Fruit fly (Drosophila melanogaster) whole organism, embryonic: Measurements from ENCODE around the gene CG31910.

Source experiments
- CG10209 ChIP-seq: fragments of 200-800 bp; sonication (Bioruptor generic); optimal IDR thresholded peaks from 3 replicates; lab custom pipeline; 2017; ENCODE audit warnings: missing biosample characterization, mild to moderate bottlenecking, missing genetic modification characterization, missing genetic modification reagents
- CG12219 ChIP-seq: fragments of 200-800 bp; sonication (Bioruptor generic); optimal IDR thresholded peaks from 3 replicates; lab custom pipeline; 2018; ENCODE audit warnings: missing biosample characterization, mild to moderate bottlenecking, missing genetic modification characterization
- CG15514 ChIP-seq: fragments of 200-800 bp; sonication (Bioruptor generic); optimal IDR thresholded peaks from 3 replicates; lab custom pipeline; 2017; ENCODE audit warnings: missing biosample characterization, missing genetic modification characterization, mild to moderate bottlenecking, moderate library complexity, missing genetic modification reagents
- CG15601 ChIP-seq: fragments of 200-800 bp; sonication (Bioruptor generic); optimal IDR thresholded peaks from 3 replicates; lab custom pipeline; 2019; ENCODE audit warnings: missing biosample characterization, mild to moderate bottlenecking, missing genetic modification characterization, moderate library complexity
- CG17361 ChIP-seq: fragments of 200-800 bp; sonication (Bioruptor generic); IDR thresholded peaks from 3 replicates; pipeline ENCODE4 v1.3.6; 2022; ENCODE audit warnings: missing biosample characterization, missing genetic modification characterization
- Hmx ChIP-seq: fragments of 200-800 bp; sonication (Bioruptor generic); optimal IDR thresholded peaks from 2 replicates; lab custom pipeline; 2016; ENCODE audit warnings: missing biosample characterization, missing genetic modification characterization
- br ChIP-seq: fragments of >200 bp; optimal IDR thresholded peaks from 2 replicates; lab custom pipeline; 2017
- exex ChIP-seq: fragments of 200-800 bp; sonication (Bioruptor generic); optimal IDR thresholded peaks from 4 replicates; lab custom pipeline; 2018; ENCODE audit warnings: missing biosample characterization, mild to moderate bottlenecking, missing genetic modification characterization, moderate library complexity
- hb ChIP-seq: fragments of 200-800 bp; sonication (Bioruptor generic); IDR thresholded peaks from 3 replicates; pipeline ENCODE4 v1.3.6; 2022; ENCODE audit warnings: missing biosample characterization, missing genetic modification characterization; ENCODE audit not compliant: partially characterized antibody

DNA sequence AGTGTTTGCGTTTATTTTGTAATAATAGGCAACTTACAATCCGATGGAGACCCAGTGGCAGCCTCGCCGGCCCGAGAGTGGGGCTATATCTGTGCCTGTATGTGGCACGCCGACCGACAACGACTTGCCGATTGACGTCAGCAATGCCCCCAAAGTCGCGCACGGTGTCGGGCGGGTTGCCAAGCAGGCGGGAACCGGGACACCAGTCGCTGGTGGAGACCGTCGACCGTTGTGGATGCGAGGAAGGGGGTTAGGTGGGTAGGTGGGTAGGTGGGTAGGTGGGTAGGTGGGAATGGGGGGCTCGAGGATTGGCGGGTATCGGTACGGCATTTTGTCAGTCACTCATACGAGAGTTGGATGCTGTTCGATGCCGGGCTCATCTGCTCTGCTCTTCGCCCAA is 5.6 kb upstream of the CG31910 start:
- TF ChIP-seq CG12219 (no peak), Hmx (no peak), hb (GFP tag; lab: Robert Waterston, UW) (no peak), CG10209 (no peak), CG15514 (GFP tag; lab: Kevin White, UChicago) (no peak), br (lab: Kevin White, UChicago) (no peak), CG15601 (tag; lab: Kevin White, UChicago) (no peak), CG17361 (GFP tag; lab: Robert Waterston, UW) (no peak), exex (no peak)
